Worm (Caenorhabditis elegans) whole organism, L4 larva: Measurements from ENCODE around the gene Y55F3BR.6.

ENCODE experiments used
- lin-15B ChIP-seq: fragments of 150-350 bp; sonication (generic microtip); optimal IDR thresholded peaks from 3 replicates; lab custom pipeline; 2014; ENCODE audit warnings: missing biosample characterization, missing genetic modification characterization
- skn-1 ChIP-seq: fragments of 150-350 bp; optimal IDR thresholded peaks from 2 replicates; lab custom pipeline; 2014; ENCODE audit warnings: missing biosample characterization, missing genetic modification characterization
- snpc-4 ChIP-seq: fragments of 150-350 bp; optimal IDR thresholded peaks from 2 replicates; lab custom pipeline; 2014; ENCODE audit warnings: missing biosample characterization, missing genetic modification characterization

ce11 chrIV:795383-795872 lies 46.5 kb downstream of the Y55F3BR.6 start, which contains the start of gene skr-18:
- TF ChIP-seq snpc-4 (tag; lab: Kevin White, UChicago) (no peak), lin-15B (no peak), skn-1 (no peak)
